In the genomic region with DNA sequence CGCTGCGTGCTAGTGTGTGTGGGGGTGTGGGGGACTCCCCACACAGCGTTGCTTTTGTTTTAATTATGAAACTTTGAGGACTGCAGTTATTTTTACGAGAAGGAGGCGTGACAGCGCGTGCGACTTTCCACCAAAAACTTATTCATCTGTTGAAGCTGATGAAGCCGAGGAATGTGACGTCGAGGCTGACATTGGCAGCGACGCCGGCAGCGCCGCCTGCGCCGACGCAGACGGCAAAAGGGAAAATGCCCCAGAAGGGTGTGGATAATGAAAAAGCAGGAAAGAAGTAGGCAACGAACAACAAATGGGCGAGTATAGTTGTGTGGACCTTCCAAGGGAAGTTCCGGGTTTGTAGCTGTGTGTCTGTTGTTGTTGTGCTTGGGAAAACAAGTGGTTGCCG, we compare ENCODE assay signal across 2 fruit fly cellular contexts.
TF ChIP-seq lines count a peak whose summit lies in the region.

No protein-coding gene starts in this region.

- no peak for TF ChIP-seq CTCF in whole organism, embryonic (GFP tag; optimal IDR thresholded peaks at IDR 0.05; lab: Kevin White, UChicago)

TF ChIP-seq in whole organism, embryonic, 481 proteins besides CTCF, POLR2A, EP300 and RAD21 (continues in another document):
- TF ChIP-seq oc (tag; optimal IDR thresholded peaks at IDR 0.05; lab: Kevin White, UChicago) (no peak), Antp (GFP tag; optimal IDR thresholded peaks at IDR 0.05; lab: Kevin White, UChicago) (no peak), zen2 (GFP tag; IDR thresholded peaks at IDR 0.05; lab: Robert Waterston, UW; ENCODE audit: partially characterized antibody) (no peak), sens (GFP tag; lab: Kevin White, UChicago) (peak; percentile 13), Gsc (GFP tag; IDR thresholded peaks at IDR 0.05; lab: Robert Waterston, UW) (no peak), NC2α (GFP tag; optimal IDR thresholded peaks at IDR 0.05; lab: Kevin White, UChicago) (no peak), Max (GFP tag; optimal IDR thresholded peaks at IDR 0.05; lab: Kevin White, UChicago) (no peak), CG4360 (GFP tag; IDR thresholded peaks at IDR 0.05; lab: Robert Waterston, UW) (peak; percentile 41; the same call in 1 of the 2 replicates), vfl (GFP tag; optimal IDR thresholded peaks at IDR 0.05; lab: Kevin White, UChicago) (no peak), CG9932 (GFP tag; IDR thresholded peaks at IDR 0.05; lab: Robert Waterston, UW) (no peak), CG6272 (GFP tag; IDR thresholded peaks at IDR 0.05; lab: Robert Waterston, UW) (no peak), CG10147 (GFP tag; optimal IDR thresholded peaks at IDR 0.05; lab: Kevin White, UChicago) (no peak), jing (GFP tag; optimal IDR thresholded peaks at IDR 0.05; lab: Kevin White, UChicago) (no peak), Dip3 (GFP tag; optimal IDR thresholded peaks at IDR 0.05; lab: Kevin White, UChicago) (no peak), br (optimal IDR thresholded peaks at IDR 0.05; lab: Kevin White, UChicago) (no peak), mld (GFP tag; IDR thresholded peaks at IDR 0.05; lab: Robert Waterston, UW; ENCODE audit: partially characterized antibody) (no peak), CG2202 (tag; optimal IDR thresholded peaks at IDR 0.05; lab: Kevin White, UChicago) (no peak), z (GFP tag; IDR thresholded peaks at IDR 0.05; lab: Robert Waterston, UW) (no peak), nau (GFP tag; optimal IDR thresholded peaks at IDR 0.05; lab: Kevin White, UChicago) (no peak), al (GFP tag; IDR thresholded peaks at IDR 0.05; lab: Robert Waterston, UW) (no peak), HLHmδ (GFP tag; optimal IDR thresholded peaks at IDR 0.05; lab: Kevin White, UChicago) (no peak), fd96Cb (tag; optimal IDR thresholded peaks at IDR 0.05; lab: Kevin White, UChicago) (no peak), CG18262 (tag; optimal IDR thresholded peaks at IDR 0.05; lab: Kevin White, UChicago) (no peak), Tbp (GFP tag; optimal IDR thresholded peaks at IDR 0.05; lab: Kevin White, UChicago) (no peak), CG15601 (tag; optimal IDR thresholded peaks at IDR 0.05; lab: Kevin White, UChicago) (no peak), Asciz (GFP tag; optimal IDR thresholded peaks at IDR 0.05; lab: Kevin White, UChicago) (no peak), kah (GFP tag; optimal IDR thresholded peaks at IDR 0.05; lab: Kevin White, UChicago) (peak; percentile 23), CG7963 (GFP tag; IDR thresholded peaks at IDR 0.05; lab: Robert Waterston, UW; ENCODE audit: partially characterized antibody) (no peak), CG34376 (GFP tag; optimal IDR thresholded peaks at IDR 0.05; lab: Kevin White, UChicago) (no peak), CG6689 (GFP tag; IDR thresholded peaks at IDR 0.05; lab: Robert Waterston, UW) (no peak), eve (GFP tag; optimal IDR thresholded peaks at IDR 0.05; lab: Kevin White, UChicago) (no peak), stc (GFP tag; IDR thresholded peaks at IDR 0.05; lab: Robert Waterston, UW) (no peak), CG18764 (GFP tag; optimal IDR thresholded peaks at IDR 0.05; lab: Kevin White, UChicago) (no peak), Drgx (GFP tag; IDR thresholded peaks at IDR 0.05; lab: Robert Waterston, UW) (no peak), lab (GFP tag; optimal IDR thresholded peaks at IDR 0.05; lab: Kevin White, UChicago) (no peak), scrt (GFP tag; optimal IDR thresholded peaks at IDR 0.05; lab: Kevin White, UChicago) (peak; percentile 79), CG13894 (tag; optimal IDR thresholded peaks at IDR 0.05; lab: Kevin White, UChicago) (peak; percentile 3), nerfin-1 (tag; optimal IDR thresholded peaks at IDR 0.05; lab: Kevin White, UChicago) (peak; percentile 32), unpg (GFP tag; optimal IDR thresholded peaks at IDR 0.05; lab: Kevin White, UChicago) (no peak), CG1647 (GFP tag; optimal IDR thresholded peaks at IDR 0.05; lab: Kevin White, UChicago) (no peak), CG16813 (GFP tag; IDR thresholded peaks at IDR 0.05; lab: Robert Waterston, UW; ENCODE audit: partially characterized antibody) (no peak), pb (GFP tag; optimal IDR thresholded peaks at IDR 0.05; lab: Kevin White, UChicago) (no peak), BEAF-32 (GFP tag; optimal IDR thresholded peaks at IDR 0.05; lab: Kevin White, UChicago) (no peak), CG12219 (GFP tag; optimal IDR thresholded peaks at IDR 0.05; lab: Kevin White, UChicago) (no peak), Bdp1 (GFP tag; optimal IDR thresholded peaks at IDR 0.05; lab: Kevin White, UChicago) (no peak)

TF ChIP-seq in whole organism, wandering third instar larva, 38 proteins besides CTCF, POLR2A, EP300 and RAD21:
- TF ChIP-seq brk (GFP tag; optimal IDR thresholded peaks at IDR 0.05; lab: Kevin White, UChicago) (no peak), dmrt93B (GFP tag; optimal IDR thresholded peaks at IDR 0.05; lab: Kevin White, UChicago) (no peak), Abd-B (GFP tag; optimal IDR thresholded peaks at IDR 0.05; lab: Kevin White, UChicago) (no peak), Rel (GFP tag; optimal IDR thresholded peaks at IDR 0.05; lab: Kevin White, UChicago) (no peak), Rel (tag; optimal IDR thresholded peaks at IDR 0.05; lab: Kevin White, UChicago) (peak; percentile 0)
TF ChIP-seq in whole organism, wandering third instar larva: peak in this region for 1.
